Worm (Caenorhabditis elegans) whole organism, L4 larva: ENCODE results near the gene F26F2.1.

ENCODE experiments used
- daf-19 ChIP-seq: fragments of 200-800 bp; sonication (Bioruptor generic); conservative IDR thresholded peaks from 2 replicates; pipeline ENCODE4 v1.3.6; 2022; ENCODE audit warnings: missing genetic modification characterization, missing compliant biosample characterization
- egl-27 ChIP-seq: sonication (generic microtip); optimal IDR thresholded peaks from 3 replicates; lab custom pipeline; 2017; ENCODE audit warnings: missing biosample characterization, missing genetic modification reagents, missing genetic modification characterization
- lin-1 ChIP-seq: fragments of 200-800 bp; sonication (Bioruptor generic); IDR thresholded peaks from 2 replicates; pipeline ENCODE4 v1.3.6; 2022; ENCODE audit warnings: missing genetic modification reagents, missing genetic modification characterization, missing compliant biosample characterization
- lir-3 ChIP-seq: sonication (generic microtip); optimal IDR thresholded peaks from 2 replicates; lab custom pipeline; 2016; ENCODE audit warnings: mild to moderate bottlenecking, missing genetic modification characterization, missing compliant biosample characterization
- nhr-237 ChIP-seq: sonication (generic microtip); optimal IDR thresholded peaks from 2 replicates; lab custom pipeline; 2017; ENCODE audit warnings: missing biosample characterization, missing genetic modification characterization
- nhr-77 ChIP-seq: fragments of 150-350 bp; optimal IDR thresholded peaks from 2 replicates; lab custom pipeline; 2014; ENCODE audit warnings: missing biosample characterization, missing genetic modification characterization
- pha-4 ChIP-seq, 2 experiments: fragments of 150-350 bp in 1 of 2; fragments of 200-800 bp in 1 of 2; sonication (Bioruptor generic) in 1 of 2; IDR thresholded peaks in 1 of 2; optimal IDR thresholded peaks in 1 of 2; 2 replicates each; pipeline versions ENCODE4 v1.3.6 to Lab custom; 2014 to 2022; ENCODE audit warnings: missing genetic modification characterization in 2 of 2, missing genetic modification reagents in 2 of 2, missing biosample characterization in 1 of 2, missing compliant biosample characterization in 1 of 2
- skn-1 ChIP-seq: fragments of 150-350 bp; optimal IDR thresholded peaks from 2 replicates; lab custom pipeline; 2014; ENCODE audit warnings: missing biosample characterization, missing genetic modification characterization
- tag-97 ChIP-seq: fragments of 200-800 bp; sonication (Bioruptor generic); IDR thresholded peaks from 2 replicates; pipeline ENCODE4 v1.3.6; 2022; ENCODE audit warnings: missing genetic modification characterization, missing compliant biosample characterization
- zag-1 ChIP-seq: fragments of 150-350 bp; optimal IDR thresholded peaks from 2 replicates; lab custom pipeline; 2014; ENCODE audit warnings: missing biosample characterization, missing genetic modification characterization
- zip-2 ChIP-seq: fragments of 150-350 bp; optimal IDR thresholded peaks from 2 replicates; lab custom pipeline; 2014; ENCODE audit warnings: missing biosample characterization, missing genetic modification characterization

DNA sequence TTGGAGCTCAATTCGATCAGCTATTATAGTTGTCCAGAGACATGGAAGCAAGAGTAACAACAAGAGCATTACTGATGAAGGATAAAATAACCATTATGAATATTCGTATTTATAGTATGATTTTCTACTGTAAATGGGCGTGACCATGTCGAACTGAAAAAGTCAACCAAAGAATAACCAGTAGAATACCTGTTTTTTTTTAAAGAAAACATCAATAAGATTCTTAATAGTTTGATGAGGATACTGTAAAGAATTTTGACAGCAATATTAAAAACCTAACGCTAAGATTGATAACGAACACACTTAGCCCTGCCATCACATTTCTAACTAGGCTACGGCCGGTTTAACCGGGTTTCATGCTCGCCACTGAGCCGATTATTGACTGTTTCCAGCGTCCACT, 8.7 kb downstream of the F26F2.1 start, which contains the start of gene vmo-1:
- TF ChIP-seq nhr-77 (tag; lab: Kevin White, UChicago) = no peak
- no peak for TF ChIP-seq tag-97 (GFP tag; lab: Robert Waterston, UW)
- TF ChIP-seq nhr-237 (tag; lab: Kevin White, UChicago) = no peak
- TF ChIP-seq pha-4 (GFP tag; IDR thresholded peaks at IDR 0.05; lab: Robert Waterston, UW) = no peak
- TF ChIP-seq pha-4 (tag; optimal IDR thresholded peaks at IDR 0.05; lab: Kevin White, UChicago) = no peak
- no peak for TF ChIP-seq zip-2 (tag; lab: Kevin White, UChicago)
- TF ChIP-seq lir-3 = no peak
- no peak for TF ChIP-seq lin-1 (GFP tag; lab: Robert Waterston, UW)
- no peak for TF ChIP-seq egl-27 (tag; lab: Kevin White, UChicago)
- no peak for TF ChIP-seq daf-19
- TF ChIP-seq zag-1 (tag; lab: Kevin White, UChicago) = no peak
- TF ChIP-seq skn-1 (tag; lab: Kevin White, UChicago) = no peak
